Fruit fly (Drosophila melanogaster) whole organism, pupa: ENCODE data around the gene Gr61a.
A peak's percentile ranks its signal among the peaks of the same experiment; 100 is the strongest.

ENCODE experiments used
- CG10348 ChIP-seq: fragments of 200-800 bp; sonication (Bioruptor generic); IDR thresholded peaks from 2 replicates; pipeline ENCODE4 v1.3.6; 2022; ENCODE audit warnings: missing biosample characterization, missing genetic modification characterization
- CG4496 ChIP-seq: fragments of 200-800 bp; sonication (Bioruptor generic); IDR thresholded peaks from 3 replicates; pipeline ENCODE4 v1.3.6; 2022; ENCODE audit warnings: missing biosample characterization, missing genetic modification characterization
- CG8159 ChIP-seq: fragments of 200-800 bp; sonication (Bioruptor generic); optimal IDR thresholded peaks from 3 replicates; lab custom pipeline; 2018; ENCODE audit warnings: missing biosample characterization, mild to moderate bottlenecking, missing genetic modification characterization, moderate library complexity
- EcR ChIP-seq: fragments of 200-800 bp; sonication (Bioruptor generic); optimal IDR thresholded peaks from 3 replicates; lab custom pipeline; 2019; ENCODE audit warnings: missing biosample characterization, missing genetic modification characterization, mild to moderate bottlenecking, moderate library complexity, missing genetic modification reagents
- Pif1A ChIP-seq: fragments of 200-800 bp; sonication (Bioruptor generic); optimal IDR thresholded peaks from 3 replicates; lab custom pipeline; 2016; ENCODE audit warnings: missing biosample characterization, missing genetic modification characterization
- rn ChIP-seq: fragments of 200-800 bp; sonication (Bioruptor generic); IDR thresholded peaks from 2 replicates; pipeline ENCODE4 v1.3.6; 2022; ENCODE audit warnings: missing biosample characterization, missing genetic modification characterization

DNA sequence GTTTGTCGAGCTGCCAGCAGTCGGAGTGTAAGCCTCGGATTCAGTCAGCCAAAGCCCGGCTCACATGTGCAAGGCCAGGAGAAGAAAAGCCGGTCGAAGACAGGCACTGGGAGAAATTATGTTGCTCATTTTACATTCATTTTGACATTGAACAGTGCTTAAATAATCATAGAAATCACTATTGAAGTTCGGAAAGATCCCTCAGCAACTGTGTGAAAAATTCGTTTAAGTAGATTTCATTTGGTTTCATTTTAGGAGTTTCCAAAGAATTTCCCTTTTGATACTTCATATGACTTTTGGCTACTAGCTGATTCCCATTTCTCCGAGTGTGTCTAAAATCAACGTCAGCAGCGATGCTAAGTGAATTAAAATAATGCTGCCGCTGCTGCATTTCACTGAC lies 16.8 kb upstream of the Gr61a start:
- peak; percentile 80 for TF ChIP-seq Pif1A (GFP tag; lab: Kevin White, UChicago)
- no peak for TF ChIP-seq CG10348
- TF ChIP-seq EcR = no peak
- peak; percentile 45 for TF ChIP-seq CG8159
- peak; percentile 76 for TF ChIP-seq CG4496 (GFP tag; lab: Robert Waterston, UW)
- peak; percentile 70 for TF ChIP-seq rn (GFP tag; lab: Robert Waterston, UW)
